Worm (Caenorhabditis elegans) whole organism, L4 larva: ENCODE data around the gene R03H10.1.

Source experiments
- F49E8.2 ChIP-seq: sonication (generic microtip); optimal IDR thresholded peaks from 2 replicates; lab custom pipeline; 2016; ENCODE audit warnings: missing compliant biosample characterization, mild to moderate bottlenecking, missing genetic modification characterization, borderline replicate concordance
- duxl-1 ChIP-seq: sonication (generic microtip); optimal IDR thresholded peaks from 2 replicates; lab custom pipeline; 2016; ENCODE audit warnings: mild to moderate bottlenecking, missing genetic modification characterization, moderate library complexity, missing compliant biosample characterization; ENCODE audit not compliant: poor library complexity
- dve-1 ChIP-seq: sonication (generic microtip); optimal IDR thresholded peaks from 2 replicates; lab custom pipeline; 2017; ENCODE audit warnings: antibody characterized with exemption, mild to moderate bottlenecking, missing genetic modification characterization, missing compliant biosample characterization; ENCODE audit not compliant: insufficient read depth
- fos-1 ChIP-seq: fragments of 150-350 bp; optimal IDR thresholded peaks from 2 replicates; lab custom pipeline; 2014; ENCODE audit warnings: missing biosample characterization, missing genetic modification characterization
- hmg-1.1 ChIP-seq: fragments of 200-800 bp; sonication (Bioruptor generic); IDR thresholded peaks from 2 replicates; pipeline ENCODE4 v1.3.6; 2022; ENCODE audit warnings: missing genetic modification reagents, missing genetic modification characterization, missing compliant biosample characterization
- lin-13 ChIP-seq: fragments of 150-350 bp; optimal IDR thresholded peaks from 2 replicates; lab custom pipeline; 2014; ENCODE audit warnings: missing biosample characterization, missing genetic modification reagents, missing genetic modification characterization
- mdl-1 ChIP-seq, 2 experiments: fragments of 150-350 bp in 1 of 2; sonication (generic microtip) in 1 of 2; optimal IDR thresholded peaks; 2 replicates each; lab custom pipeline; 2014 to 2017; ENCODE audit warnings: missing biosample characterization in 2 of 2, missing genetic modification characterization in 2 of 2
- mdt-29 ChIP-seq: fragments of 200-800 bp; sonication (Bioruptor generic); IDR thresholded peaks from 2 replicates; pipeline ENCODE4 v1.3.6; 2022; ENCODE audit warnings: missing genetic modification reagents, missing genetic modification characterization, missing compliant biosample characterization
- nhr-77 ChIP-seq: fragments of 150-350 bp; optimal IDR thresholded peaks from 2 replicates; lab custom pipeline; 2014; ENCODE audit warnings: missing biosample characterization, missing genetic modification characterization
- snpc-4 ChIP-seq: fragments of 150-350 bp; optimal IDR thresholded peaks from 2 replicates; lab custom pipeline; 2014; ENCODE audit warnings: missing biosample characterization, missing genetic modification characterization
- spr-3 ChIP-seq: fragments of 200-800 bp; sonication (Bioruptor generic); optimal IDR thresholded peaks from 2 replicates; lab custom pipeline; 2018; ENCODE audit warnings: mild to moderate bottlenecking, missing genetic modification characterization, missing compliant biosample characterization

DNA sequence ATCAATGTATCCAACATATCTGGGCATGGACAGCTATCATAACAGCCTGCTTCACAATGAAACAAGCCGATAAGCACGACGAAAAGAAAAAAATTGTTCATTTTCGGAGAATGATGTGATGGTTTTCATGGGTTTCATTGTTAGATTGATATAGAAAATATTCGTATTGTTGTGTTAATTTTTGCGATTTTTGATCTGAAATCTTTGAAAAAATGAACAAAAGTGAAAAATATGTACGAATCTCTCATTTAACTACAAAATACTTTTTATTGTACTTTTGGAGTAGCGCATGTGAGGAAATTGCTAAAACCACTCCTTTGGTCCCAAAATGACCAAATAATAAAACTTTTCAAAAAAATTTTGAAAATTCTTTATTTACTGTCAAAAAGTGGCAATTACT, 9.5 kb upstream of the R03H10.1 start, which contains the start of gene R03H10.5:
- TF ChIP-seq lin-13 (GFP tag; lab: Kevin White, UChicago) (no peak), F49E8.2 (tag; lab: Kevin White, UChicago) (no peak), duxl-1 (tag; lab: Kevin White, UChicago) (no peak), mdt-29 (no peak), mdl-1 (tag; optimal IDR thresholded peaks at IDR 0.05; lab: Kevin White, UChicago) (no peak), hmg-1.1 (GFP tag; lab: Robert Waterston, UW) (no peak), snpc-4 (tag; lab: Kevin White, UChicago) (no peak), nhr-77 (tag; lab: Kevin White, UChicago) (no peak), dve-1 (tag; lab: Kevin White, UChicago) (no peak), spr-3 (no peak), fos-1 (tag; lab: Kevin White, UChicago) (no peak)
